Fruit fly (Drosophila melanogaster) whole organism, embryonic: ENCODE measurements around the gene CG31638.

ENCODE experiments used
- Adf1 ChIP-seq: fragments of 200-800 bp; sonication (Bioruptor generic); IDR thresholded peaks from 2 replicates; pipeline ENCODE4 v1.3.6; 2022; ENCODE audit warnings: missing biosample characterization, missing genetic modification characterization
- Aef1 ChIP-seq: fragments of 200-800 bp; sonication (Bioruptor generic); IDR thresholded peaks from 3 replicates; pipeline ENCODE4 v1.3.6; 2022; ENCODE audit warnings: missing biosample characterization, missing genetic modification characterization
- Blimp-1 ChIP-seq: fragments of 200-800 bp; sonication (Bioruptor generic); optimal IDR thresholded peaks from 3 replicates; lab custom pipeline; 2018; ENCODE audit warnings: missing biosample characterization, missing genetic modification characterization, mild to moderate bottlenecking, moderate library complexity, missing genetic modification reagents
- Bteb2 ChIP-seq: fragments of 200-800 bp; sonication (Bioruptor generic); optimal IDR thresholded peaks from 2 replicates; lab custom pipeline; 2016; ENCODE audit warnings: missing biosample characterization, missing genetic modification characterization
- C15 ChIP-seq: fragments of 200-800 bp; sonication (Bioruptor generic); IDR thresholded peaks from 3 replicates; pipeline ENCODE4 v1.3.6; 2022; ENCODE audit warnings: missing biosample characterization, missing genetic modification characterization
- CG10209 ChIP-seq: fragments of 200-800 bp; sonication (Bioruptor generic); optimal IDR thresholded peaks from 3 replicates; lab custom pipeline; 2017; ENCODE audit warnings: missing biosample characterization, mild to moderate bottlenecking, missing genetic modification characterization, missing genetic modification reagents
- CG10321 ChIP-seq: fragments of 200-800 bp; sonication (Bioruptor generic); IDR thresholded peaks from 2 replicates; pipeline ENCODE4 v1.3.6; 2022; ENCODE audit warnings: missing biosample characterization, missing genetic modification characterization
- CG11504 ChIP-seq: fragments of 200-800 bp; sonication (Bioruptor generic); optimal IDR thresholded peaks from 3 replicates; lab custom pipeline; 2019; ENCODE audit warnings: missing biosample characterization, mild to moderate bottlenecking, missing genetic modification characterization, moderate library complexity
- CG12219 ChIP-seq: fragments of 200-800 bp; sonication (Bioruptor generic); optimal IDR thresholded peaks from 3 replicates; lab custom pipeline; 2018; ENCODE audit warnings: missing biosample characterization, mild to moderate bottlenecking, missing genetic modification characterization
- CG12236 ChIP-seq: fragments of 200-800 bp; sonication (Bioruptor generic); optimal IDR thresholded peaks from 2 replicates; lab custom pipeline; 2016; ENCODE audit warnings: missing biosample characterization, missing genetic modification characterization
- CG12744 ChIP-seq: fragments of 200-800 bp; sonication (Bioruptor generic); optimal IDR thresholded peaks from 2 replicates; lab custom pipeline; 2016; ENCODE audit warnings: missing biosample characterization, missing genetic modification characterization
- CG12769 ChIP-seq: fragments of 200-800 bp; sonication (Bioruptor generic); optimal IDR thresholded peaks from 2 replicates; lab custom pipeline; 2019; ENCODE audit warnings: missing biosample characterization, mild to moderate bottlenecking, missing genetic modification characterization, moderate library complexity
- CG13624 ChIP-seq: fragments of 200-800 bp; sonication (Bioruptor generic); optimal IDR thresholded peaks from 2 replicates; lab custom pipeline; 2016; ENCODE audit warnings: missing biosample characterization, missing genetic modification characterization
- CG13894 ChIP-seq: fragments of 200-800 bp; sonication (Bioruptor generic); optimal IDR thresholded peaks from 3 replicates; lab custom pipeline; 2018; ENCODE audit warnings: missing biosample characterization, mild to moderate bottlenecking, missing genetic modification characterization, moderate library complexity
- CG14965 ChIP-seq: fragments of 200-800 bp; sonication (Bioruptor generic); optimal IDR thresholded peaks from 2 replicates; lab custom pipeline; 2016; ENCODE audit warnings: missing biosample characterization, missing genetic modification characterization, borderline replicate concordance
- CG15011 ChIP-seq: fragments of 200-800 bp; sonication (Bioruptor generic); optimal IDR thresholded peaks from 3 replicates; lab custom pipeline; 2018; ENCODE audit warnings: missing biosample characterization, mild to moderate bottlenecking, missing genetic modification characterization
- CG16813 ChIP-seq: fragments of 200-800 bp; sonication (Bioruptor generic); IDR thresholded peaks from 3 replicates; pipeline ENCODE4 v1.3.6; 2022; ENCODE audit warnings: missing biosample characterization, missing genetic modification characterization; ENCODE audit not compliant: partially characterized antibody
- CG17385 ChIP-seq: fragments of 200-800 bp; sonication (Bioruptor generic); optimal IDR thresholded peaks from 3 replicates; lab custom pipeline; 2018; ENCODE audit warnings: missing biosample characterization, mild to moderate bottlenecking, missing genetic modification characterization
- CG17568 ChIP-seq: fragments of 200-800 bp; sonication (Bioruptor generic); optimal IDR thresholded peaks from 2 replicates; lab custom pipeline; 2018; ENCODE audit warnings: missing biosample characterization, mild to moderate bottlenecking, missing genetic modification characterization, moderate library complexity
- CG1832 ChIP-seq: fragments of 200-800 bp; sonication (Bioruptor generic); optimal IDR thresholded peaks from 2 replicates; lab custom pipeline; 2017; ENCODE audit warnings: missing biosample characterization, mild to moderate bottlenecking, missing genetic modification characterization, inconsistent platforms
- CG2120 ChIP-seq: fragments of 200-800 bp; sonication (Bioruptor generic); optimal IDR thresholded peaks from 3 replicates; lab custom pipeline; 2016; ENCODE audit warnings: missing biosample characterization, missing genetic modification characterization
- CG33213 ChIP-seq: fragments of 200-800 bp; sonication (Bioruptor generic); optimal IDR thresholded peaks from 3 replicates; lab custom pipeline; 2016; ENCODE audit warnings: missing biosample characterization, missing genetic modification characterization
- CG33557 ChIP-seq: fragments of 200-800 bp; sonication (Bioruptor generic); optimal IDR thresholded peaks from 2 replicates; lab custom pipeline; 2019; ENCODE audit warnings: missing biosample characterization, mild to moderate bottlenecking, missing genetic modification characterization, moderate library complexity
- CG3407 ChIP-seq: fragments of 200-800 bp; sonication (Bioruptor generic); optimal IDR thresholded peaks from 2 replicates; lab custom pipeline; 2018; ENCODE audit warnings: missing biosample characterization, mild to moderate bottlenecking, missing genetic modification characterization
- CG34224 ChIP-seq: fragments of 200-800 bp; sonication (Bioruptor generic); IDR thresholded peaks from 3 replicates; pipeline ENCODE4 v1.3.6; 2022; ENCODE audit warnings: missing biosample characterization, missing genetic modification characterization; ENCODE audit not compliant: partially characterized antibody
- CG5953 ChIP-seq: fragments of 200-800 bp; sonication (Bioruptor generic); IDR thresholded peaks from 2 replicates; pipeline ENCODE4 v1.3.6; 2022; ENCODE audit warnings: missing biosample characterization, missing genetic modification characterization
- CG6654 ChIP-seq: fragments of 200-800 bp; sonication (Bioruptor generic); optimal IDR thresholded peaks from 2 replicates; lab custom pipeline; 2017; ENCODE audit warnings: missing biosample characterization, mild to moderate bottlenecking, missing genetic modification characterization
- CG7357 ChIP-seq: fragments of 200-800 bp; sonication (Bioruptor generic); IDR thresholded peaks from 3 replicates; pipeline ENCODE4 v1.3.6; 2022; ENCODE audit warnings: missing biosample characterization, missing genetic modification characterization
- CG7556 ChIP-seq: fragments of 200-800 bp; sonication (Bioruptor generic); optimal IDR thresholded peaks from 2 replicates; lab custom pipeline; 2017; ENCODE audit warnings: missing biosample characterization, mild to moderate bottlenecking, missing genetic modification characterization
- CG8290 ChIP-seq, 3 experiments: fragments of 200-800 bp; sonication (Bioruptor generic); optimal IDR thresholded peaks; 2 replicates each; lab custom pipeline; 2016 to 2019; ENCODE audit warnings: missing biosample characterization in 3 of 3, missing genetic modification characterization in 3 of 3, mild to moderate bottlenecking in 2 of 3, moderate library complexity in 1 of 3
- CG9609 ChIP-seq: fragments of 200-800 bp; sonication (Bioruptor generic); optimal IDR thresholded peaks from 3 replicates; lab custom pipeline; 2016; ENCODE audit warnings: missing biosample characterization, missing genetic modification characterization
- Chrac-16 ChIP-seq: fragments of 200-800 bp; sonication (Bioruptor generic); optimal IDR thresholded peaks from 3 replicates; lab custom pipeline; 2016; ENCODE audit warnings: missing biosample characterization, missing genetic modification characterization
- Dfd ChIP-seq, 2 experiments: fragments of >200 bp; optimal IDR thresholded peaks; 2 replicates each; lab custom pipeline; 2017; ENCODE audit warnings: missing biosample characterization in 2 of 2, missing genetic modification characterization in 2 of 2
- E2f1 ChIP-seq: fragments of 200-800 bp; sonication (Bioruptor generic); IDR thresholded peaks from 2 replicates; pipeline ENCODE4 v1.3.6; 2022; ENCODE audit warnings: missing biosample characterization, missing genetic modification characterization
- Elba2 ChIP-seq: fragments of 200-800 bp; sonication (Bioruptor generic); optimal IDR thresholded peaks from 3 replicates; lab custom pipeline; 2016; ENCODE audit warnings: missing biosample characterization, missing genetic modification characterization
- Ets97D ChIP-seq: fragments of 200-800 bp; sonication (Bioruptor generic); optimal IDR thresholded peaks from 3 replicates; lab custom pipeline; 2016; ENCODE audit warnings: missing biosample characterization, missing genetic modification characterization
- Hmr ChIP-seq: fragments of 200-800 bp; sonication (Bioruptor generic); optimal IDR thresholded peaks from 3 replicates; lab custom pipeline; 2017; ENCODE audit warnings: mild to moderate bottlenecking, missing biosample characterization, missing genetic modification reagents, missing genetic modification characterization
- Hr39 ChIP-seq: fragments of >200 bp; optimal IDR thresholded peaks from 2 replicates; lab custom pipeline; 2017
- Meics ChIP-seq: fragments of 200-800 bp; sonication (Bioruptor generic); optimal IDR thresholded peaks from 2 replicates; lab custom pipeline; 2017; ENCODE audit warnings: missing biosample characterization, mild to moderate bottlenecking, missing genetic modification characterization
- Mrtf ChIP-seq: fragments of 200-800 bp; sonication (Bioruptor generic); IDR thresholded peaks from 3 replicates; pipeline ENCODE4 v1.3.6; 2022; ENCODE audit warnings: missing biosample characterization, missing genetic modification characterization
- NC2α ChIP-seq: fragments of 200-800 bp; sonication (Bioruptor generic); optimal IDR thresholded peaks from 2 replicates; lab custom pipeline; 2016; ENCODE audit warnings: missing biosample characterization, missing genetic modification characterization
- Spps ChIP-seq: fragments of 200-800 bp; sonication (Bioruptor generic); optimal IDR thresholded peaks from 2 replicates; lab custom pipeline; 2018; ENCODE audit warnings: missing biosample characterization, mild to moderate bottlenecking, missing genetic modification characterization
- cg ChIP-seq: fragments of 200-800 bp; sonication (Bioruptor generic); optimal IDR thresholded peaks from 3 replicates; lab custom pipeline; 2019; ENCODE audit warnings: missing biosample characterization, mild to moderate bottlenecking, missing genetic modification characterization, moderate library complexity
- fru ChIP-seq: fragments of >200 bp; optimal IDR thresholded peaks from 2 replicates; lab custom pipeline; 2017
- kay ChIP-seq: fragments of 200-800 bp; sonication (Bioruptor generic); optimal IDR thresholded peaks from 2 replicates; lab custom pipeline; 2016; ENCODE audit warnings: missing biosample characterization, missing genetic modification characterization
- onecut ChIP-seq: fragments of 200-800 bp; sonication (Bioruptor generic); IDR thresholded peaks from 2 replicates; pipeline ENCODE4 v1.3.6; 2022; ENCODE audit warnings: missing biosample characterization, missing genetic modification characterization
- row ChIP-seq: fragments of 200-800 bp; sonication (Bioruptor generic); IDR thresholded peaks from 3 replicates; pipeline ENCODE4 v1.3.6; 2022; ENCODE audit warnings: missing biosample characterization, missing genetic modification characterization
- slp2 ChIP-seq: fragments of 200-800 bp; sonication (Bioruptor generic); optimal IDR thresholded peaks from 2 replicates; lab custom pipeline; 2016; ENCODE audit warnings: missing biosample characterization, missing genetic modification characterization
- sob ChIP-seq: fragments of 200-800 bp; sonication (Bioruptor generic); IDR thresholded peaks from 2 replicates; pipeline ENCODE4 v1.3.6; 2022; ENCODE audit warnings: missing biosample characterization, missing genetic modification characterization
- wor ChIP-seq: fragments of 200-800 bp; sonication (Bioruptor generic); IDR thresholded peaks from 2 replicates; pipeline ENCODE4 v1.3.6; 2022; ENCODE audit warnings: missing biosample characterization, missing genetic modification characterization

CG31638 gene

dm6 chr2L:6490783-6491249, at the start of gene CG31638, which contains the start of gene Phf5a (continued):
- TF ChIP-seq onecut (GFP tag; lab: Robert Waterston, UW) (peak; percentile 28; the same call in 1 of the 2 replicates), Ets97D (GFP tag; lab: Kevin White, UChicago) (peak; percentile 35), CG11504 (tag; lab: Kevin White, UChicago) (no peak), sob (peak; percentile 71), CG17568 (GFP tag; lab: Kevin White, UChicago) (no peak), Elba2 (GFP tag; lab: Kevin White, UChicago) (peak; percentile 63), CG34224 (GFP tag; lab: Robert Waterston, UW) (0 out of 3 replicates have a peak, but pooled peaks have one; percentile 39), CG6654 (GFP tag; lab: Kevin White, UChicago) (peak; percentile 78), CG8290 (GFP tag; optimal IDR thresholded peaks at IDR 0.05; lab: Kevin White, UChicago) (peak; percentile 93), CG8290 (tag; optimal IDR thresholded peaks at IDR 0.05; lab: Kevin White, UChicago) (peak in 1 of 2 experiments; percentile 9), CG3407 (GFP tag; lab: Kevin White, UChicago) (peak; percentile 94), Hmr (GFP tag; lab: Kevin White, UChicago) (peak; percentile 96), Blimp-1 (GFP tag; lab: Kevin White, UChicago) (peak; percentile 99), CG10321 (peak; percentile 58; the same call in 1 of the 2 replicates), CG12236 (GFP tag; lab: Kevin White, UChicago) (peak; percentile 6), Meics (GFP tag; lab: Kevin White, UChicago) (peak; percentile 96), wor (GFP tag; lab: Robert Waterston, UW) (0 out of 2 replicates have a peak, but pooled peaks have one; percentile 16), CG12744 (GFP tag; lab: Kevin White, UChicago) (no peak), CG12219 (GFP tag; lab: Kevin White, UChicago) (peak; percentile 83), Bteb2 (GFP tag; lab: Kevin White, UChicago) (no peak), kay (GFP tag; lab: Kevin White, UChicago) (peak; percentile 40), Hr39 (lab: Kevin White, UChicago) (no peak), CG33213 (GFP tag; lab: Kevin White, UChicago) (no peak), CG17385 (GFP tag; lab: Kevin White, UChicago) (peak; percentile 90), CG12769 (tag; lab: Kevin White, UChicago) (no peak), row (GFP tag; lab: Robert Waterston, UW) (peak; percentile 99), Aef1 (GFP tag; lab: Robert Waterston, UW) (peak; percentile 51; the same call in 2 of the 3 replicates), CG7357 (GFP tag; lab: Robert Waterston, UW) (peak; percentile 91), CG14965 (no peak), E2f1 (peak; percentile 98), CG7556 (GFP tag; lab: Kevin White, UChicago) (peak; percentile 90), Chrac-16 (GFP tag; lab: Kevin White, UChicago) (peak; percentile 96), NC2α (GFP tag; lab: Kevin White, UChicago) (no peak), CG5953 (GFP tag; lab: Robert Waterston, UW) (no peak), CG33557 (GFP tag; lab: Kevin White, UChicago) (peak; percentile 90), Spps (tag; lab: Kevin White, UChicago) (peak; percentile 95), CG15011 (GFP tag; lab: Kevin White, UChicago) (peak; percentile 82), CG16813 (0 out of 3 replicates have a peak, but pooled peaks have one; percentile 14), CG9609 (GFP tag; lab: Kevin White, UChicago) (peak; percentile 73), CG13624 (GFP tag; lab: Kevin White, UChicago) (no peak), CG13894 (tag; lab: Kevin White, UChicago) (peak; percentile 96), CG2120 (GFP tag; lab: Kevin White, UChicago) (peak; percentile 93), slp2 (peak; percentile 61), Dfd (GFP tag; optimal IDR thresholded peaks at IDR 0.05; lab: Kevin White, UChicago) (no peak), fru (lab: Kevin White, UChicago) (no peak), Adf1 (GFP tag; lab: Robert Waterston, UW) (peak; percentile 66), cg (GFP tag; lab: Kevin White, UChicago) (no peak), C15 (peak; percentile 93), Mrtf (peak; percentile 38; the same call in 1 of the 3 replicates), CG10209 (peak; percentile 88), CG1832 (no peak)
